Worm (Caenorhabditis elegans) whole organism, L3 larva: ENCODE measurements around the gene parn-2.

Experiments used
- skn-1 ChIP-seq: fragments of 150-350 bp; optimal IDR thresholded peaks from 2 replicates; lab custom pipeline; 2014; ENCODE audit warnings: missing biosample characterization, missing genetic modification characterization
- snpc-4 ChIP-seq: fragments of 150-350 bp; optimal IDR thresholded peaks from 2 replicates; lab custom pipeline; 2014; ENCODE audit warnings: missing biosample characterization, missing genetic modification characterization

DNA sequence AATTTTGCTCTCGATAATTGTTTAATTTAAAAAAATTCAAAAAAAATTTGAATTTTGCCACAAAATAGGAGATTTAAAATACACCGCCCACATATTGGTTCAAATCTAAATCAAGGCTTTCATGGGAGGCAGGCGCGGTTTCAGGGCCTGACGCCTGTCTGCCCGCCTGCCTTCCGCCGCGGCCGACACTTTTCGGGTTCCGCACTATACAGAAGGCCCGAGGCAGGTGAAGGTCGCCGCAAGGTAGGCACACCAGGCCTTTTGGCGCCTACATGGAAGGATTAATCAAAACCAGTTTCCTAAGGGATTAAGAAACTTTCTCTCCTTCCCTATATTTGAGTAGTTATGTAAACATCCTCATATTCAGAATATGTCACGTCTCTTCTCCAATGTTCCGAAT is 13.9 kb downstream of the parn-2 start, which contains the start of gene Y57A10A.24:
- TF ChIP-seq skn-1 (no peak), snpc-4 (tag; lab: Kevin White, UChicago) (no peak)
